Fruit fly (Drosophila melanogaster) S2 (cell line): ENCODE measurements around the gene CG8420.
A peak's percentile ranks its signal among the peaks of the same experiment; 100 is the strongest.

Experiments
- CG8478 ChIP-seq: fragments of >200 bp; optimal IDR thresholded peaks from 2 replicates; lab custom pipeline; 2018
- CTCF ChIP-seq, 2 experiments: fragments of >200 bp; optimal IDR thresholded peaks; 2 replicates each; lab custom pipeline; 2018

CG8420 gene

dm6 chr3R:9246366-9246765 is at the start of gene CG8420:
Gene CG8420 (plus strand): TSS chr3R:9246649.
- TF ChIP-seq CG8478 (lab: Kevin White, UChicago) (no peak), CTCF (optimal IDR thresholded peaks at IDR 0.05; lab: Kevin White, UChicago) (no peak)

dm6 chr3R:9213029-9213428 is 33.4 kb upstream of the CG8420 start:
- TF ChIP-seq CTCF (optimal IDR thresholded peaks at IDR 0.05; lab: Kevin White, UChicago): no peak
- TF ChIP-seq CG8478 (lab: Kevin White, UChicago): no peak

- TF ChIP-seq CG8478 (lab: Kevin White, UChicago) (no peak), CTCF (optimal IDR thresholded peaks at IDR 0.05; lab: Kevin White, UChicago) (peak in 1 of 2 experiments; percentile 64)
Measured at dm6 chr3R:9214235-9214634, 32.2 kb upstream of the CG8420 start.

dm6 chr3R:9215551-9215950 is 30.9 kb upstream of the CG8420 start:
- TF ChIP-seq CTCF (optimal IDR thresholded peaks at IDR 0.05; lab: Kevin White, UChicago): no peak
- TF ChIP-seq CG8478 (lab: Kevin White, UChicago): no peak

dm6 chr3R:9217607-9218006 is 28.8 kb upstream of the CG8420 start:
- TF ChIP-seq CG8478 (lab: Kevin White, UChicago) (no peak), CTCF (optimal IDR thresholded peaks at IDR 0.05; lab: Kevin White, UChicago) (no peak)

dm6 chr3R:9220064-9220864 is 26.2 kb upstream of the CG8420 start:
- TF ChIP-seq CTCF (optimal IDR thresholded peaks at IDR 0.05; lab: Kevin White, UChicago) (no peak), CG8478 (lab: Kevin White, UChicago) (no peak)

- TF ChIP-seq CTCF (optimal IDR thresholded peaks at IDR 0.05; lab: Kevin White, UChicago): no peak
- TF ChIP-seq CG8478 (lab: Kevin White, UChicago): no peak
Measured at dm6 chr3R:9222355-9222754, 24.1 kb upstream of the CG8420 start.

- TF ChIP-seq CG8478 (lab: Kevin White, UChicago) (no peak), CTCF (optimal IDR thresholded peaks at IDR 0.05; lab: Kevin White, UChicago) (no peak)
Measured at dm6 chr3R:9224807-9225206, 21.6 kb upstream of the CG8420 start.

dm6 chr3R:9226146-9226545 is 20.3 kb upstream of the CG8420 start:
- no peak for TF ChIP-seq CTCF (optimal IDR thresholded peaks at IDR 0.05; lab: Kevin White, UChicago)
- TF ChIP-seq CG8478 (lab: Kevin White, UChicago): no peak

dm6 chr3R:9226701-9227313 is 19.6 kb upstream of the CG8420 start:
- TF ChIP-seq CG8478 (lab: Kevin White, UChicago): no peak
- TF ChIP-seq CTCF (optimal IDR thresholded peaks at IDR 0.05; lab: Kevin White, UChicago): no peak

dm6 chr3R:9227330-9227729 is 19.1 kb upstream of the CG8420 start:
- TF ChIP-seq CG8478 (lab: Kevin White, UChicago) (no peak), CTCF (optimal IDR thresholded peaks at IDR 0.05; lab: Kevin White, UChicago) (no peak)

- TF ChIP-seq CTCF (optimal IDR thresholded peaks at IDR 0.05; lab: Kevin White, UChicago) (no peak), CG8478 (lab: Kevin White, UChicago) (no peak)
Measured at dm6 chr3R:9227944-9228343, 18.5 kb upstream of the CG8420 start.

- no peak for TF ChIP-seq CG8478 (lab: Kevin White, UChicago)
- TF ChIP-seq CTCF (optimal IDR thresholded peaks at IDR 0.05; lab: Kevin White, UChicago): no peak
Measured at dm6 chr3R:9229075-9229835, 17.2 kb upstream of the CG8420 start.

- TF ChIP-seq CG8478 (lab: Kevin White, UChicago): no peak
- TF ChIP-seq CTCF (optimal IDR thresholded peaks at IDR 0.05; lab: Kevin White, UChicago): no peak
Measured at dm6 chr3R:9229996-9230601, 16.4 kb upstream of the CG8420 start.
